Worm (Caenorhabditis elegans) whole organism, young adult: ENCODE data around the gene fbxb-91.

Experiments
- B0261.1 ChIP-seq: sonication (generic microtip); optimal IDR thresholded peaks from 2 replicates; lab custom pipeline; 2016; ENCODE audit warnings: mild to moderate bottlenecking, missing genetic modification characterization, moderate library complexity, missing compliant biosample characterization
- B0336.3 ChIP-seq: fragments of 200-800 bp; sonication (Bioruptor generic); IDR thresholded peaks from 2 replicates; pipeline ENCODE4 v1.3.6; 2022; ENCODE audit warnings: missing genetic modification characterization, missing compliant biosample characterization
- F10E7.11 ChIP-seq: sonication (generic microtip); optimal IDR thresholded peaks from 2 replicates; lab custom pipeline; 2017; ENCODE audit warnings: mild to moderate bottlenecking, missing genetic modification characterization, moderate library complexity, missing compliant biosample characterization
- F23B12.7 ChIP-seq: sonication (generic microtip); optimal IDR thresholded peaks from 2 replicates; lab custom pipeline; 2017; ENCODE audit warnings: missing genetic modification characterization, mild to moderate bottlenecking, missing compliant biosample characterization, antibody characterized with exemption, moderate library complexity; ENCODE audit not compliant: insufficient read depth
- F55B11.4 ChIP-seq: sonication (generic microtip); optimal IDR thresholded peaks from 2 replicates; lab custom pipeline; 2016; ENCODE audit warnings: missing compliant biosample characterization, missing genetic modification characterization, borderline replicate concordance; ENCODE audit not compliant: insufficient read depth
- T07F8.4 ChIP-seq: sonication (generic microtip); optimal IDR thresholded peaks from 2 replicates; lab custom pipeline; 2016; ENCODE audit warnings: mild to moderate bottlenecking, missing genetic modification characterization, moderate library complexity, missing compliant biosample characterization
- Y53G8AR.9 ChIP-seq: fragments of 200-800 bp; sonication (Bioruptor generic); conservative IDR thresholded peaks from 2 replicates; pipeline ENCODE4 v1.3.6; 2022; ENCODE audit warnings: missing genetic modification reagents, missing genetic modification characterization, missing compliant biosample characterization
- aptf-2 ChIP-seq: fragments of 200-800 bp; sonication (Bioruptor generic); conservative IDR thresholded peaks from 2 replicates; pipeline ENCODE4 v1.3.6; 2022; ENCODE audit warnings: missing genetic modification reagents, missing genetic modification characterization, missing compliant biosample characterization
- atf-7 ChIP-seq: sonication (generic microtip); optimal IDR thresholded peaks from 2 replicates; lab custom pipeline; 2017; ENCODE audit warnings: mild to moderate bottlenecking, missing genetic modification characterization, missing compliant biosample characterization
- attf-6 ChIP-seq: fragments of 200-800 bp; sonication (Bioruptor generic); IDR thresholded peaks from 2 replicates; pipeline ENCODE4 v1.3.6; 2022; ENCODE audit warnings: missing genetic modification reagents, missing genetic modification characterization, missing compliant biosample characterization
- bed-1 ChIP-seq: fragments of 200-800 bp; sonication (Bioruptor generic); IDR thresholded peaks from 2 replicates; pipeline ENCODE4 v1.3.6; 2022; ENCODE audit warnings: missing genetic modification reagents, missing genetic modification characterization, missing compliant biosample characterization
- ceh-100 ChIP-seq: fragments of 200-800 bp; sonication (Bioruptor generic); IDR thresholded peaks from 2 replicates; pipeline ENCODE4 v1.3.6; 2022; ENCODE audit warnings: missing genetic modification reagents, missing genetic modification characterization, missing compliant biosample characterization
- ceh-40 ChIP-seq: fragments of 200-800 bp; sonication (Bioruptor generic); IDR thresholded peaks from 2 replicates; pipeline ENCODE4 v1.3.6; 2022; ENCODE audit warnings: missing genetic modification characterization, missing compliant biosample characterization
- chd-7 ChIP-seq: sonication (generic microtip); optimal IDR thresholded peaks from 2 replicates; lab custom pipeline; 2016; ENCODE audit warnings: mild to moderate bottlenecking, missing genetic modification characterization, moderate library complexity, missing compliant biosample characterization
- dox-1 ChIP-seq: fragments of 200-800 bp; sonication (Bioruptor generic); IDR thresholded peaks from 2 replicates; pipeline ENCODE4 v1.3.6; 2022; ENCODE audit warnings: missing genetic modification reagents, missing genetic modification characterization, missing compliant biosample characterization
- dpff-1 ChIP-seq: sonication (generic microtip); optimal IDR thresholded peaks from 2 replicates; lab custom pipeline; 2017; ENCODE audit warnings: mild to moderate bottlenecking, missing genetic modification characterization, missing compliant biosample characterization
- efl-1 ChIP-seq: fragments of 150-350 bp; optimal IDR thresholded peaks from 2 replicates; lab custom pipeline; 2014; ENCODE audit warnings: missing biosample characterization, missing genetic modification reagents, missing genetic modification characterization
- egrh-3 ChIP-seq: fragments of 200-800 bp; sonication (Bioruptor generic); IDR thresholded peaks from 2 replicates; pipeline ENCODE4 v1.3.6; 2022; ENCODE audit warnings: missing genetic modification reagents, missing genetic modification characterization, missing compliant biosample characterization
- ets-4 ChIP-seq: fragments of 200-800 bp; sonication (Bioruptor generic); optimal IDR thresholded peaks from 2 replicates; lab custom pipeline; 2018; ENCODE audit warnings: mild to moderate bottlenecking, missing genetic modification characterization, missing compliant biosample characterization
- him-1 ChIP-seq: sonication (generic microtip); optimal IDR thresholded peaks from 2 replicates; lab custom pipeline; 2016; ENCODE audit warnings: missing genotype, missing genetic modification reagents, missing genetic modification characterization, missing compliant biosample characterization
- hlh-12 ChIP-seq: sonication (generic microtip); optimal IDR thresholded peaks from 2 replicates; lab custom pipeline; 2016; ENCODE audit warnings: missing genetic modification characterization, missing compliant biosample characterization
- hsf-1 ChIP-seq: fragments of 200-800 bp; sonication (Bioruptor generic); IDR thresholded peaks from 2 replicates; pipeline ENCODE4 v1.3.6; 2022; ENCODE audit warnings: missing genetic modification reagents, missing genetic modification characterization, missing compliant biosample characterization
- lag-1 ChIP-seq: fragments of 200-800 bp; sonication (Bioruptor generic); IDR thresholded peaks from 2 replicates; pipeline ENCODE4 v1.3.6; 2022; ENCODE audit warnings: missing genetic modification reagents, missing genetic modification characterization, missing compliant biosample characterization
- let-526 ChIP-seq: fragments of 200-800 bp; sonication (Bioruptor generic); IDR thresholded peaks from 2 replicates; pipeline ENCODE4 v1.3.6; 2022; ENCODE audit warnings: missing genetic modification reagents, missing genetic modification characterization, missing compliant biosample characterization
- lin-35 ChIP-seq, 3 experiments: fragments of 150-350 bp in 2 of 3; sonication (generic microtip) in 1 of 3; optimal IDR thresholded peaks; 2 replicates each; lab custom pipeline; 2014 to 2018; ENCODE audit warnings: missing biosample characterization in 3 of 3, missing genetic modification characterization in 3 of 3, missing genetic modification reagents in 3 of 3
- lin-40 ChIP-seq: sonication (generic microtip); optimal IDR thresholded peaks from 2 replicates; lab custom pipeline; 2016; ENCODE audit warnings: missing genetic modification characterization, mild to moderate bottlenecking, missing compliant biosample characterization, missing genotype, missing genetic modification reagents
- lir-1 ChIP-seq: fragments of 200-800 bp; sonication (Bioruptor generic); conservative IDR thresholded peaks from 2 replicates; pipeline ENCODE4 v1.3.6; 2022; ENCODE audit warnings: missing genetic modification reagents, missing genetic modification characterization, missing compliant biosample characterization
- madf-10 ChIP-seq: sonication (generic microtip); optimal IDR thresholded peaks from 2 replicates; lab custom pipeline; 2016; ENCODE audit warnings: mild to moderate bottlenecking, missing genetic modification characterization, missing compliant biosample characterization
- madf-6 ChIP-seq: fragments of 200-800 bp; sonication (Bioruptor generic); IDR thresholded peaks from 2 replicates; pipeline ENCODE4 v1.3.6; 2022; ENCODE audit warnings: missing genetic modification reagents, missing genetic modification characterization, missing compliant biosample characterization
- mel-28 ChIP-seq: sonication (generic microtip); optimal IDR thresholded peaks from 2 replicates; lab custom pipeline; 2016; ENCODE audit warnings: borderline replicate concordance, mild to moderate bottlenecking, missing genetic modification characterization, missing compliant biosample characterization
- mes-4 ChIP-seq: sonication (generic microtip); optimal IDR thresholded peaks from 2 replicates; lab custom pipeline; 2016; ENCODE audit warnings: missing genotype, missing genetic modification characterization, missing compliant biosample characterization
- nfya-2 ChIP-seq: fragments of 200-800 bp; sonication (Bioruptor generic); IDR thresholded peaks from 2 replicates; pipeline ENCODE4 v1.3.6; 2022; ENCODE audit warnings: missing genetic modification reagents, missing genetic modification characterization, missing compliant biosample characterization
- nfyb-1 ChIP-seq: fragments of 200-800 bp; sonication (Bioruptor generic); IDR thresholded peaks from 2 replicates; pipeline ENCODE4 v1.3.6; 2022; ENCODE audit warnings: missing genetic modification reagents, missing genetic modification characterization, missing compliant biosample characterization
- nhr-120 ChIP-seq: fragments of 200-800 bp; sonication (Bioruptor generic); IDR thresholded peaks from 2 replicates; pipeline ENCODE4 v1.3.6; 2022; ENCODE audit warnings: missing genetic modification characterization, missing compliant biosample characterization
- nhr-179 ChIP-seq: sonication (generic microtip); optimal IDR thresholded peaks from 2 replicates; lab custom pipeline; 2016; ENCODE audit warnings: mild to moderate bottlenecking, missing genetic modification characterization, missing compliant biosample characterization
- nhr-27 ChIP-seq: fragments of 200-800 bp; sonication (Bioruptor generic); optimal IDR thresholded peaks from 2 replicates; lab custom pipeline; 2018; ENCODE audit warnings: mild to moderate bottlenecking, missing genetic modification characterization, moderate library complexity, missing compliant biosample characterization
- nhr-80 ChIP-seq: sonication (generic microtip); optimal IDR thresholded peaks from 2 replicates; lab custom pipeline; 2016; ENCODE audit warnings: missing genetic modification characterization, missing compliant biosample characterization
- pha-4 ChIP-seq: fragments of 150-350 bp; sonication (generic microtip); optimal IDR thresholded peaks from 2 replicates; lab custom pipeline; 2014; ENCODE audit warnings: missing biosample characterization, missing genetic modification reagents, missing genetic modification characterization
- rcor-1 ChIP-seq: fragments of 200-800 bp; sonication (Bioruptor generic); IDR thresholded peaks from 2 replicates; pipeline ENCODE4 v1.3.6; 2022; ENCODE audit warnings: missing genetic modification reagents, missing genetic modification characterization, missing compliant biosample characterization
- rec-8 ChIP-seq, 2 experiments: sonication (generic microtip); optimal IDR thresholded peaks; 2 replicates each; lab custom pipeline; 2016; ENCODE audit warnings: mild to moderate bottlenecking in 2 of 2, missing genetic modification characterization in 2 of 2, missing genetic modification reagents in 2 of 2, missing genotype in 2 of 2, missing biosample characterization in 1 of 2, missing compliant biosample characterization in 1 of 2, moderate library complexity in 1 of 2
- repo-1 ChIP-seq: sonication (generic microtip); optimal IDR thresholded peaks from 2 replicates; lab custom pipeline; 2017; ENCODE audit warnings: mild to moderate bottlenecking, missing genetic modification characterization, missing compliant biosample characterization
- tbp1 ChIP-seq: fragments of 200-800 bp; sonication (Bioruptor generic); optimal IDR thresholded peaks from 2 replicates; lab custom pipeline; 2018; ENCODE audit warnings: mild to moderate bottlenecking, missing genetic modification characterization, missing compliant biosample characterization
- tbx-9 ChIP-seq: sonication (generic microtip); optimal IDR thresholded peaks from 2 replicates; lab custom pipeline; 2016; ENCODE audit warnings: borderline replicate concordance, missing genetic modification characterization, inconsistent platforms, missing compliant biosample characterization
- unc-62 ChIP-seq: fragments of 150-350 bp; optimal IDR thresholded peaks from 2 replicates; lab custom pipeline; 2014; ENCODE audit warnings: missing biosample characterization, missing genetic modification reagents, missing genetic modification characterization
- zfh-2 ChIP-seq: fragments of 200-800 bp; sonication (Bioruptor generic); conservative IDR thresholded peaks from 2 replicates; pipeline ENCODE4 v1.3.6; 2022; ENCODE audit warnings: missing genetic modification reagents, missing genetic modification characterization, missing compliant biosample characterization
- ztf-18 ChIP-seq: sonication (generic microtip); optimal IDR thresholded peaks from 2 replicates; lab custom pipeline; 2016; ENCODE audit warnings: missing genotype, mild to moderate bottlenecking, missing genetic modification characterization, missing compliant biosample characterization
- ztf-3 ChIP-seq: fragments of 200-800 bp; sonication (Bioruptor generic); optimal IDR thresholded peaks from 2 replicates; lab custom pipeline; 2018; ENCODE audit warnings: mild to moderate bottlenecking, missing genetic modification characterization, missing compliant biosample characterization

The fbxb-91 gene

ce11 chrII:3747405-3747804, 3.2 kb downstream of the fbxb-91 start, which contains the start of gene fbxb-92:
Gene fbxb-92 (minus strand): TSS chrII:3747505.
- TF ChIP-seq zfh-2, result no peak
- TF ChIP-seq egrh-3 (GFP tag; lab: Robert Waterston, UW), result no peak
- no peak for TF ChIP-seq ets-4 (GFP tag; lab: Kevin White, UChicago)
- no peak for TF ChIP-seq nhr-179 (tag; lab: Kevin White, UChicago)
- TF ChIP-seq chd-7 (tag; lab: Kevin White, UChicago), result no peak
- no peak for TF ChIP-seq dpff-1 (tag; lab: Kevin White, UChicago)
- no peak for TF ChIP-seq lin-40 (tag; lab: Kevin White, UChicago)
- no peak for TF ChIP-seq B0261.1 (tag; lab: Kevin White, UChicago)
- no peak for TF ChIP-seq nfya-2 (GFP tag; lab: Robert Waterston, UW)
- no peak for TF ChIP-seq madf-10 (tag; lab: Kevin White, UChicago)
- TF ChIP-seq tbx-9, result no peak
- TF ChIP-seq lir-1 (GFP tag; lab: Robert Waterston, UW), result no peak
- TF ChIP-seq mes-4, result no peak
- TF ChIP-seq hsf-1, result no peak
- no peak for TF ChIP-seq tbp1 (GFP tag; lab: Kevin White, UChicago)
- TF ChIP-seq ztf-3 (GFP tag; lab: Kevin White, UChicago), result no peak
- TF ChIP-seq madf-6 (GFP tag; lab: Robert Waterston, UW), result no peak
- no peak for TF ChIP-seq let-526 (GFP tag; lab: Robert Waterston, UW)
- TF ChIP-seq, all 124 proteins: peak for 0

DNA sequence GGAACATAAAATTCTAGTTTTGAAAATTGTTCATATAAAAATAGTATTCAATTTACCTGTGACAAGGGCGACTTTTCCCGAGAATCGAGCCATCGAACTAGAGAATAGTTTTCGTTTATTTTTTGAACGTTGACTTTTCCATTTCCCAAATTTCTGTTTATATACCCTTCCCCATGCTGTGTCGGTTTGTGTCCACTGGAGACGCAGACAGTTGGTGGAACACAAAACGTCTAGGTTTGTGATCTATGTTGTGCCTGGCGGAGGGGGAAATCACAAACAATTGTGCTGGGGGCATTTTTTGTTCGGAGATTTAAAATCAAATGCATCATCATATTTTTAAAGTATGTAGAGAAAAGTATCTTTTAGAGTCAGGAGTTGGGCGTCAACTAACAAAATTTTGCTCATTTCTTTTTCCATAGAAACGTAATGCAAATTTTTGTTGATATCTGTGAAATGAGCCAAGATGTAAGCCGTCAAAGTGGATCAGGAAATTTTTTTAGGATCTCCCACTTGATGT, 6.8 kb downstream of the fbxb-91 start, which contains the start of gene nta-1:
TSS of gene nta-1 (minus strand) at position 131 of the 517 bp plus-strand sequence.
- TF ChIP-seq nhr-27, result no peak
- no peak for TF ChIP-seq madf-10 (tag; lab: Kevin White, UChicago)
- TF ChIP-seq F55B11.4 (tag; lab: Kevin White, UChicago), result no peak
- TF ChIP-seq rcor-1 (GFP tag; lab: Robert Waterston, UW), result no peak
- no peak for TF ChIP-seq F10E7.11 (tag; lab: Kevin White, UChicago)
- no peak for TF ChIP-seq nhr-120 (GFP tag; lab: Robert Waterston, UW)
- no peak for TF ChIP-seq hlh-12 (tag; lab: Kevin White, UChicago)
- no peak for TF ChIP-seq tbx-9
- no peak for TF ChIP-seq ceh-40
- no peak for TF ChIP-seq efl-1 (GFP tag; lab: Kevin White, UChicago)
- no peak for TF ChIP-seq lag-1
- TF ChIP-seq let-526 (GFP tag; lab: Robert Waterston, UW), result no peak
- no peak for TF ChIP-seq nfya-2 (GFP tag; lab: Robert Waterston, UW)
- TF ChIP-seq nfyb-1, result no peak
- no peak for TF ChIP-seq ztf-18 (tag; lab: Kevin White, UChicago)
- no peak for TF ChIP-seq dpff-1 (tag; lab: Kevin White, UChicago)
- 0 out of 2 replicates have a peak, but pooled peaks have one; percentile 11 for TF ChIP-seq dox-1
- TF ChIP-seq mel-28 (tag; lab: Kevin White, UChicago), result no peak
- no peak for TF ChIP-seq T07F8.4 (tag; lab: Kevin White, UChicago)
- TF ChIP-seq repo-1, result no peak
- no peak for TF ChIP-seq B0336.3
- TF ChIP-seq tbp1 (GFP tag; lab: Kevin White, UChicago), result peak; percentile 29
- TF ChIP-seq pha-4 (tag; lab: Kevin White, UChicago), result no peak
- no peak for TF ChIP-seq atf-7 (tag; lab: Kevin White, UChicago)
- TF ChIP-seq lir-1 (GFP tag; lab: Robert Waterston, UW), result no peak
- peak; percentile 58 for TF ChIP-seq nhr-80

ce11 chrII:3741584-3741983, 9.0 kb downstream of the fbxb-91 start, which contains the start of gene F12E12.1:
Gene F12E12.1 (plus strand): TSS chrII:3741884.
- TF ChIP-seq lir-1 (GFP tag; lab: Robert Waterston, UW) (no peak), unc-62 (GFP tag; lab: Kevin White, UChicago) (no peak), aptf-2 (no peak), lin-35 (GFP tag; optimal IDR thresholded peaks at IDR 0.05; lab: Kevin White, UChicago) (no peak), bed-1 (no peak), F23B12.7 (no peak), nhr-120 (GFP tag; lab: Robert Waterston, UW) (no peak), nhr-80 (no peak), rec-8 (tag; optimal IDR thresholded peaks at IDR 0.05; lab: Kevin White, UChicago) (no peak), attf-6 (GFP tag; lab: Robert Waterston, UW) (no peak), ceh-100 (GFP tag; lab: Robert Waterston, UW) (no peak), him-1 (tag; lab: Kevin White, UChicago) (no peak), Y53G8AR.9 (no peak)
